Fruit fly (Drosophila melanogaster) whole organism, embryonic: ENCODE data around the gene CG3632.
A peak's percentile ranks its signal among the peaks of the same experiment; 100 is the strongest.

Experiments used
- Ada2b ChIP-seq: fragments of 200-800 bp; sonication (Bioruptor generic); IDR thresholded peaks from 2 replicates; pipeline ENCODE4 v1.3.6; 2022; ENCODE audit warnings: missing biosample characterization, missing genetic modification characterization
- Aef1 ChIP-seq: fragments of 200-800 bp; sonication (Bioruptor generic); IDR thresholded peaks from 3 replicates; pipeline ENCODE4 v1.3.6; 2022; ENCODE audit warnings: missing biosample characterization, missing genetic modification characterization
- Bdp1 ChIP-seq: fragments of 200-800 bp; sonication (Bioruptor generic); optimal IDR thresholded peaks from 3 replicates; lab custom pipeline; 2016; ENCODE audit warnings: missing biosample characterization, missing genetic modification characterization
- CG10565 ChIP-seq: fragments of 200-800 bp; sonication (Bioruptor generic); optimal IDR thresholded peaks from 3 replicates; lab custom pipeline; 2016; ENCODE audit warnings: missing biosample characterization, mild to moderate bottlenecking, missing genetic modification characterization
- CG11456 ChIP-seq: fragments of 200-800 bp; sonication (Bioruptor generic); IDR thresholded peaks from 3 replicates; pipeline ENCODE4 v1.3.6; 2022; ENCODE audit warnings: missing biosample characterization, missing genetic modification characterization
- CG12155 ChIP-seq: fragments of 200-800 bp; sonication (Bioruptor generic); optimal IDR thresholded peaks from 3 replicates; lab custom pipeline; 2016; ENCODE audit warnings: missing biosample characterization, missing genetic modification characterization
- CG1233 ChIP-seq: fragments of 200-800 bp; sonication (Bioruptor generic); optimal IDR thresholded peaks from 4 replicates; lab custom pipeline; 2018; ENCODE audit warnings: missing biosample characterization, mild to moderate bottlenecking, missing genetic modification characterization
- CG15011 ChIP-seq: fragments of 200-800 bp; sonication (Bioruptor generic); optimal IDR thresholded peaks from 3 replicates; lab custom pipeline; 2018; ENCODE audit warnings: missing biosample characterization, mild to moderate bottlenecking, missing genetic modification characterization
- CG16779 ChIP-seq: fragments of 200-800 bp; sonication (Bioruptor generic); IDR thresholded peaks from 2 replicates; pipeline ENCODE4 v1.3.6; 2022; ENCODE audit warnings: missing biosample characterization, missing genetic modification characterization
- CG17612 ChIP-seq: fragments of 200-800 bp; sonication (Bioruptor generic); IDR thresholded peaks from 2 replicates; pipeline ENCODE4 v1.3.6; 2022; ENCODE audit warnings: missing biosample characterization, missing genetic modification characterization
- CG18011 ChIP-seq: fragments of 200-800 bp; sonication (Bioruptor generic); optimal IDR thresholded peaks from 2 replicates; lab custom pipeline; 2017; ENCODE audit warnings: missing biosample characterization, missing genetic modification characterization, mild to moderate bottlenecking, moderate library complexity, missing genotype
- CG18599 ChIP-seq: fragments of 200-800 bp; sonication (Bioruptor generic); optimal IDR thresholded peaks from 3 replicates; lab custom pipeline; 2017; ENCODE audit warnings: missing biosample characterization, missing genetic modification characterization, mild to moderate bottlenecking, moderate library complexity, missing genetic modification reagents
- CG2199 ChIP-seq: fragments of 200-800 bp; sonication (Bioruptor generic); IDR thresholded peaks from 3 replicates; pipeline ENCODE4 v1.3.6; 2022; ENCODE audit warnings: missing biosample characterization, missing genetic modification characterization
- CG2678 ChIP-seq: fragments of 200-800 bp; sonication (Bioruptor generic); optimal IDR thresholded peaks from 3 replicates; lab custom pipeline; 2019; ENCODE audit warnings: missing biosample characterization, mild to moderate bottlenecking, missing genetic modification characterization, moderate library complexity
- CG2712 ChIP-seq: fragments of 200-800 bp; optimal IDR thresholded peaks from 3 replicates; lab custom pipeline; 2019; ENCODE audit warnings: missing biosample characterization, mild to moderate bottlenecking, missing genetic modification characterization, moderate library complexity
- CG2875 ChIP-seq: fragments of 200-800 bp; sonication (Bioruptor generic); optimal IDR thresholded peaks from 2 replicates; lab custom pipeline; 2017; ENCODE audit warnings: missing biosample characterization, mild to moderate bottlenecking, missing genetic modification characterization, missing genetic modification reagents
- CG2889 ChIP-seq: fragments of 200-800 bp; sonication (Bioruptor generic); IDR thresholded peaks from 3 replicates; pipeline ENCODE4 v1.3.6; 2022; ENCODE audit warnings: missing biosample characterization, missing genetic modification characterization
- CG4730 ChIP-seq: fragments of 200-800 bp; sonication (Bioruptor generic); IDR thresholded peaks from 2 replicates; pipeline ENCODE4 v1.3.6; 2022; ENCODE audit warnings: missing biosample characterization, missing genetic modification characterization
- CG5245 ChIP-seq: fragments of 200-800 bp; sonication (Bioruptor generic); optimal IDR thresholded peaks from 3 replicates; lab custom pipeline; 2016; ENCODE audit warnings: missing biosample characterization, missing genetic modification characterization
- CG6654 ChIP-seq: fragments of 200-800 bp; sonication (Bioruptor generic); optimal IDR thresholded peaks from 2 replicates; lab custom pipeline; 2017; ENCODE audit warnings: missing biosample characterization, mild to moderate bottlenecking, missing genetic modification characterization
- CG8359 ChIP-seq: fragments of 200-800 bp; sonication (Bioruptor generic); optimal IDR thresholded peaks from 2 replicates; lab custom pipeline; 2017; ENCODE audit warnings: missing biosample characterization, mild to moderate bottlenecking, missing genetic modification characterization, borderline replicate concordance
- CG9215 ChIP-seq: fragments of 200-800 bp; sonication (Bioruptor generic); IDR thresholded peaks from 2 replicates; pipeline ENCODE4 v1.3.6; 2022; ENCODE audit warnings: missing biosample characterization, missing genetic modification characterization
- CG9437 ChIP-seq: fragments of 200-800 bp; sonication (Bioruptor generic); optimal IDR thresholded peaks from 2 replicates; lab custom pipeline; 2018; ENCODE audit warnings: missing biosample characterization, mild to moderate bottlenecking, missing genetic modification characterization
- HmgZ ChIP-seq: fragments of 200-800 bp; sonication (Bioruptor generic); optimal IDR thresholded peaks from 2 replicates; lab custom pipeline; 2018; ENCODE audit warnings: missing biosample characterization, mild to moderate bottlenecking, missing genetic modification characterization
- Hmr ChIP-seq: fragments of 200-800 bp; sonication (Bioruptor generic); optimal IDR thresholded peaks from 3 replicates; lab custom pipeline; 2017; ENCODE audit warnings: mild to moderate bottlenecking, missing biosample characterization, missing genetic modification reagents, missing genetic modification characterization
- Jarid2 ChIP-seq: fragments of 200-800 bp; sonication (Bioruptor generic); optimal IDR thresholded peaks from 3 replicates; lab custom pipeline; 2017; ENCODE audit warnings: mild to moderate bottlenecking, missing biosample characterization, missing genetic modification reagents, missing genetic modification characterization
- Max ChIP-seq: fragments of 200-800 bp; sonication (Bioruptor generic); optimal IDR thresholded peaks from 2 replicates; lab custom pipeline; 2016; ENCODE audit warnings: missing biosample characterization, mild to moderate bottlenecking, missing genetic modification characterization
- Sry-δ ChIP-seq: fragments of 200-800 bp; sonication (Bioruptor generic); optimal IDR thresholded peaks from 2 replicates; lab custom pipeline; 2016; ENCODE audit warnings: missing biosample characterization, missing genetic modification characterization
- Usf ChIP-seq: fragments of 200-800 bp; sonication (Bioruptor generic); optimal IDR thresholded peaks from 2 replicates; lab custom pipeline; 2017; ENCODE audit warnings: missing genotype, missing biosample characterization, missing genetic modification characterization
- bcd ChIP-seq: fragments of 200-800 bp; sonication (Bioruptor generic); optimal IDR thresholded peaks from 2 replicates; lab custom pipeline; 2017; ENCODE audit warnings: missing biosample characterization, mild to moderate bottlenecking, missing genetic modification characterization
- cg ChIP-seq: fragments of 200-800 bp; sonication (Bioruptor generic); optimal IDR thresholded peaks from 3 replicates; lab custom pipeline; 2019; ENCODE audit warnings: missing biosample characterization, mild to moderate bottlenecking, missing genetic modification characterization, moderate library complexity
- dan ChIP-seq: fragments of 200-800 bp; sonication (Bioruptor generic); IDR thresholded peaks from 2 replicates; pipeline ENCODE4 v1.3.6; 2022; ENCODE audit warnings: missing biosample characterization, missing genetic modification characterization
- dmrt99B ChIP-seq: fragments of 200-800 bp; sonication (Bioruptor generic); optimal IDR thresholded peaks from 2 replicates; lab custom pipeline; 2018; ENCODE audit warnings: missing biosample characterization, mild to moderate bottlenecking, missing genetic modification characterization, moderate library complexity
- emc ChIP-seq: fragments of 200-800 bp; sonication (Bioruptor generic); optimal IDR thresholded peaks from 2 replicates; lab custom pipeline; 2016; ENCODE audit warnings: missing biosample characterization, missing genetic modification characterization
- esg ChIP-seq: fragments of 200-800 bp; sonication (Bioruptor generic); conservative IDR thresholded peaks from 2 replicates; pipeline ENCODE4 v1.3.6; 2022; ENCODE audit warnings: missing biosample characterization, missing genetic modification characterization
- grn ChIP-seq: fragments of 200-800 bp; sonication (Bioruptor generic); optimal IDR thresholded peaks from 3 replicates; lab custom pipeline; 2017; ENCODE audit warnings: missing biosample characterization, missing genetic modification characterization
- her ChIP-seq: fragments of 200-800 bp; sonication (Bioruptor generic); optimal IDR thresholded peaks from 2 replicates; lab custom pipeline; 2016; ENCODE audit warnings: missing biosample characterization, missing genetic modification characterization
- hth ChIP-seq: fragments of >200 bp; optimal IDR thresholded peaks from 2 replicates; lab custom pipeline; 2017; ENCODE audit warnings: inconsistent platforms
- lab ChIP-seq: fragments of 200-800 bp; sonication (Bioruptor generic); optimal IDR thresholded peaks from 3 replicates; lab custom pipeline; 2017; ENCODE audit warnings: missing biosample characterization, missing genetic modification characterization, mild to moderate bottlenecking, moderate library complexity, missing genetic modification reagents
- lola ChIP-seq, 3 experiments: fragments of >200 bp in 2 of 3; fragments of 200-800 bp in 1 of 3; sonication (Bioruptor generic) in 1 of 3; optimal IDR thresholded peaks; 2 replicates each; lab custom pipeline; 2017 to 2019; ENCODE audit warnings: missing biosample characterization in 3 of 3, missing genetic modification characterization in 3 of 3, mild to moderate bottlenecking in 1 of 3, moderate library complexity in 1 of 3
- nmo ChIP-seq: fragments of 200-800 bp; sonication (Bioruptor generic); optimal IDR thresholded peaks from 2 replicates; lab custom pipeline; 2018; ENCODE audit warnings: missing biosample characterization, mild to moderate bottlenecking, missing genetic modification characterization, moderate library complexity
- phol ChIP-seq: fragments of 200-800 bp; sonication (Bioruptor generic); optimal IDR thresholded peaks from 3 replicates; lab custom pipeline; 2018; ENCODE audit warnings: missing biosample characterization, mild to moderate bottlenecking, missing genetic modification characterization, moderate library complexity
- salm ChIP-seq: fragments of 200-800 bp; sonication (Bioruptor generic); optimal IDR thresholded peaks from 2 replicates; lab custom pipeline; 2018; ENCODE audit warnings: missing biosample characterization, mild to moderate bottlenecking, missing genetic modification characterization
- stwl ChIP-seq: fragments of 200-800 bp; sonication (Bioruptor generic); optimal IDR thresholded peaks from 3 replicates; lab custom pipeline; 2018; ENCODE audit warnings: missing biosample characterization, mild to moderate bottlenecking, missing genetic modification characterization, moderate library complexity
- toy ChIP-seq: fragments of 200-800 bp; sonication (Bioruptor generic); IDR thresholded peaks from 2 replicates; pipeline ENCODE4 v1.3.6; 2022; ENCODE audit warnings: missing biosample characterization, missing genetic modification characterization
- tx ChIP-seq: fragments of 200-800 bp; sonication (Bioruptor generic); optimal IDR thresholded peaks from 2 replicates; lab custom pipeline; 2016; ENCODE audit warnings: missing biosample characterization, missing genetic modification characterization
- usp ChIP-seq: fragments of >200 bp; optimal IDR thresholded peaks from 2 replicates; lab custom pipeline; 2017; ENCODE audit warnings: missing biosample characterization, missing genetic modification characterization
- wdn ChIP-seq: fragments of 200-800 bp; sonication (Bioruptor generic); IDR thresholded peaks from 2 replicates; pipeline ENCODE4 v1.3.6; 2022; ENCODE audit warnings: missing biosample characterization, missing genetic modification characterization
- zfh2 ChIP-seq: fragments of 200-800 bp; sonication (Bioruptor generic); optimal IDR thresholded peaks from 2 replicates; lab custom pipeline; 2016; ENCODE audit warnings: missing biosample characterization, missing genetic modification characterization

Gene CG3632

dm6 chrX:16332615-16333288, 36.3 kb downstream of the CG3632 start (continued):
- peak; percentile 91 for TF ChIP-seq CG9215 (GFP tag; lab: Robert Waterston, UW)
- peak; percentile 98 for TF ChIP-seq Hmr (GFP tag; lab: Kevin White, UChicago)
- peak; percentile 97 for TF ChIP-seq CG1233 (GFP tag; lab: Kevin White, UChicago)
- no peak for TF ChIP-seq hth (lab: Kevin White, UChicago)
- peak; percentile 83 for TF ChIP-seq Jarid2
- peak; percentile 91 for TF ChIP-seq Aef1
- TF ChIP-seq CG5245 (GFP tag; lab: Kevin White, UChicago): peak; percentile 83
- peak; percentile 86 for TF ChIP-seq CG18011 (GFP tag; lab: Kevin White, UChicago)
- peak; percentile 49 for TF ChIP-seq Sry-δ (GFP tag; lab: Kevin White, UChicago)
- TF ChIP-seq phol: peak; percentile 97
- TF ChIP-seq CG11456 (GFP tag; lab: Robert Waterston, UW): peak; percentile 87
- peak; percentile 97 for TF ChIP-seq lab (GFP tag; lab: Kevin White, UChicago)
- TF ChIP-seq her (GFP tag; lab: Kevin White, UChicago): peak; percentile 91
- peak; percentile 80 for TF ChIP-seq CG2889
- peak; percentile 87 for TF ChIP-seq Bdp1
- TF ChIP-seq tx (GFP tag; lab: Kevin White, UChicago): peak; percentile 96
- TF ChIP-seq nmo: peak; percentile 98
- TF ChIP-seq stwl: peak; percentile 46
- TF ChIP-seq grn (GFP tag; lab: Kevin White, UChicago): peak; percentile 91
- peak; percentile 95; the same call in 2 of the 3 replicates for TF ChIP-seq CG2199 (GFP tag; lab: Robert Waterston, UW)
- peak; percentile 97 for TF ChIP-seq Max (GFP tag; lab: Kevin White, UChicago)
- peak; percentile 88 for TF ChIP-seq wdn
- TF ChIP-seq CG12155: peak; percentile 92
- TF ChIP-seq lola (GFP tag; optimal IDR thresholded peaks at IDR 0.05; lab: Kevin White, UChicago): peak in 1 of 3 experiments; percentile 97
- peak; percentile 90 for TF ChIP-seq esg (GFP tag; lab: Robert Waterston, UW)
- TF ChIP-seq emc (GFP tag; lab: Kevin White, UChicago): peak; percentile 90
- peak; percentile 96 for TF ChIP-seq bcd (GFP tag; lab: Kevin White, UChicago)
- TF ChIP-seq CG4730 (GFP tag; lab: Robert Waterston, UW): peak; percentile 82
- TF ChIP-seq CG8359: peak; percentile 89
- peak; percentile 83 for TF ChIP-seq CG10565
- TF ChIP-seq dan: no peak
- TF ChIP-seq CG6654 (GFP tag; lab: Kevin White, UChicago): peak; percentile 86
- peak; percentile 92 for TF ChIP-seq Usf
- TF ChIP-seq zfh2: peak; percentile 94
- peak; percentile 98 for TF ChIP-seq dmrt99B (tag; lab: Kevin White, UChicago)
- peak; percentile 88 for TF ChIP-seq Ada2b (GFP tag; lab: Robert Waterston, UW)
- TF ChIP-seq usp (GFP tag; lab: Kevin White, UChicago): no peak
- TF ChIP-seq cg (GFP tag; lab: Kevin White, UChicago): peak; percentile 87
- peak; percentile 94 for TF ChIP-seq salm (tag; lab: Kevin White, UChicago)
- peak; percentile 90 for TF ChIP-seq CG2875 (GFP tag; lab: Kevin White, UChicago)
- TF ChIP-seq CG2678 (tag; lab: Kevin White, UChicago): peak; percentile 99
- peak; percentile 95 for TF ChIP-seq CG15011 (GFP tag; lab: Kevin White, UChicago)
- peak; percentile 97 for TF ChIP-seq HmgZ (tag; lab: Kevin White, UChicago)
- peak; percentile 63 for TF ChIP-seq CG17612 (GFP tag; lab: Robert Waterston, UW)
- TF ChIP-seq CG16779: 0 out of 2 replicates have a peak, but pooled peaks have one; percentile 45
- TF ChIP-seq CG18599 (GFP tag; lab: Kevin White, UChicago): peak; percentile 97
- peak; percentile 98 for TF ChIP-seq CG2712
- TF ChIP-seq CG9437: peak; percentile 94
- TF ChIP-seq toy (GFP tag; lab: Robert Waterston, UW): peak; percentile 80
